Worm (Caenorhabditis elegans): ENCODE measurements around the gene F13B12.4.

DNA sequence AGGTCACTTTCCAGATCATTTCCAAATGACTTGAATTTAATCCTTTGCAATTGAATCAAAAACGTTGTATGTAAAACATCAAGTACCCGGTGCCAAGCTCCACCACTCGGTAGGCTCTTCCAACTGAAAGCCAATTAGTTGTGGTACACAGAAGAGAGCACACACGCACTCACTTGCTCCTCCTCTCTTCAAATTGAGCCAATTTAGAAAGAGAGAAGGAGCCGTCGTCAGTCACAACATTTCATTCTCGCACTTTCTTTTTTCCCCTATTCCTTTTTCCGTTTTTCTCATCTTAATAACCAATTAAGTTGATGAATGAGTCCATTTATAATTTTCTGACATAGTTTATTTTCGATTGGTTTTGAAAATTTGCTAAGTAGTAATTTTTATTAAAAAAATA is 51.5 kb downstream of the F13B12.4 start:
- TF ChIP-seq med-1 (GFP tag; optimal IDR thresholded peaks at IDR 0.05; ENCODE audit: insufficient read depth) (no peak), T22C8.4 (GFP tag; IDR thresholded peaks at IDR 0.05) (no peak), klf-2 (GFP tag; conservative IDR thresholded peaks at IDR 0.05) (no peak), tab-1 (GFP tag; IDR thresholded peaks at IDR 0.05) (no peak), ref-1 (GFP tag; conservative IDR thresholded peaks at IDR 0.05) (no peak), cog-1 (tag; optimal IDR thresholded peaks at IDR 0.05) (no peak), flt-1 (GFP tag; IDR thresholded peaks at IDR 0.05) (no peak), ztf-29 (GFP tag; IDR thresholded peaks at IDR 0.05) (no peak)

Measured in whole organism, midembryonic.